Worm (Caenorhabditis elegans) whole organism, L4/young adult: ENCODE measurements around the gene ncx-10.

Experiments used
- W03F9.2 ChIP-seq: fragments of 150-350 bp; optimal IDR thresholded peaks from 2 replicates; lab custom pipeline; 2014; ENCODE audit warnings: missing biosample characterization, missing genetic modification characterization
- dao-5 ChIP-seq: sonication (generic microtip); optimal IDR thresholded peaks from 2 replicates; lab custom pipeline; 2016; ENCODE audit warnings: missing genotype, missing genetic modification characterization, moderate library complexity, missing compliant biosample characterization
- him-1 ChIP-seq: sonication (generic microtip); optimal IDR thresholded peaks from 2 replicates; lab custom pipeline; 2016; ENCODE audit warnings: missing genotype, missing genetic modification reagents, missing genetic modification characterization, missing compliant biosample characterization

DNA sequence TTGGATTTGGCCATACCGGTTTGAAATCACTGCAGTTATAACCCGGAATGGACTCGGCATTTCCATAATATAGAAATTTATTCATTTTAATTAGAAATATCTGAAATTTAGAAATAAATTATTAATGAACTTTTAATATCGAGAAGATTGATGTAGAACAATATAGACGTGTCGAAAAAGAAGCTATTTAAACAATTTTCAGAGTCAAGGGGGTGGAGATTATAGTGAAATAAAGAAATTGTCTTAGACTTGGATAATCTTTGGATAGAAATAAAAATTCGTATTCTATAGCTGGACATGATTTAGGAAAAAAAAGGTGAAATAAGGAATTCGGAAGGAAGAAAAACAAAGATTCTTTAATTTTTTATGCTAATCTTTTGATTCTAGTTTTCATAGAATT lies 7.4 kb upstream of the ncx-10 start, which contains the start of gene srt-53:
- TF ChIP-seq him-1 (tag; lab: Kevin White, UChicago): no peak
- TF ChIP-seq W03F9.2 (tag; lab: Kevin White, UChicago): no peak
- TF ChIP-seq dao-5 (tag; lab: Kevin White, UChicago): no peak
